Fruit fly (Drosophila melanogaster) whole organism, embryonic: ENCODE results near the gene ca.
A peak's percentile ranks its signal among the peaks of the same experiment; 100 is the strongest.

Source experiments
- Antp ChIP-seq: fragments of 200-800 bp; sonication (Bioruptor generic); optimal IDR thresholded peaks from 3 replicates; lab custom pipeline; 2016; ENCODE audit warnings: missing biosample characterization, missing genetic modification characterization
- Atf3 ChIP-seq: fragments of 200-800 bp; sonication (Bioruptor generic); optimal IDR thresholded peaks from 3 replicates; lab custom pipeline; 2016; ENCODE audit warnings: missing biosample characterization, missing genetic modification characterization
- Atf6 ChIP-seq: fragments of 200-800 bp; sonication (Bioruptor generic); IDR thresholded peaks from 2 replicates; pipeline ENCODE4 v1.3.6; 2022; ENCODE audit warnings: missing biosample characterization, missing genetic modification characterization
- CG11456 ChIP-seq: fragments of 200-800 bp; sonication (Bioruptor generic); IDR thresholded peaks from 3 replicates; pipeline ENCODE4 v1.3.6; 2022; ENCODE audit warnings: missing biosample characterization, missing genetic modification characterization
- CG11723 ChIP-seq: fragments of 200-800 bp; sonication (Bioruptor generic); optimal IDR thresholded peaks from 2 replicates; lab custom pipeline; 2017; ENCODE audit warnings: missing biosample characterization, mild to moderate bottlenecking, missing genetic modification characterization
- CG12104 ChIP-seq: fragments of 200-800 bp; sonication (Bioruptor generic); optimal IDR thresholded peaks from 3 replicates; lab custom pipeline; 2016; ENCODE audit warnings: missing biosample characterization, missing genetic modification characterization
- CG12155 ChIP-seq: fragments of 200-800 bp; sonication (Bioruptor generic); optimal IDR thresholded peaks from 3 replicates; lab custom pipeline; 2016; ENCODE audit warnings: missing biosample characterization, missing genetic modification characterization
- CG12236 ChIP-seq: fragments of 200-800 bp; sonication (Bioruptor generic); optimal IDR thresholded peaks from 2 replicates; lab custom pipeline; 2016; ENCODE audit warnings: missing biosample characterization, missing genetic modification characterization
- CG13775 ChIP-seq: fragments of 200-800 bp; sonication (Bioruptor generic); optimal IDR thresholded peaks from 3 replicates; lab custom pipeline; 2017; ENCODE audit warnings: missing biosample characterization, mild to moderate bottlenecking, missing genetic modification characterization
- CG14710 ChIP-seq: fragments of 200-800 bp; sonication (Bioruptor generic); optimal IDR thresholded peaks from 3 replicates; lab custom pipeline; 2019; ENCODE audit warnings: missing biosample characterization, mild to moderate bottlenecking, missing genetic modification characterization, moderate library complexity
- CG1647 ChIP-seq: fragments of 200-800 bp; sonication (Bioruptor generic); optimal IDR thresholded peaks from 3 replicates; lab custom pipeline; 2016; ENCODE audit warnings: missing biosample characterization, missing genetic modification characterization
- CG16813 ChIP-seq: fragments of 200-800 bp; sonication (Bioruptor generic); IDR thresholded peaks from 3 replicates; pipeline ENCODE4 v1.3.6; 2022; ENCODE audit warnings: missing biosample characterization, missing genetic modification characterization; ENCODE audit not compliant: partially characterized antibody
- CG17186 ChIP-seq: fragments of 200-800 bp; sonication (Bioruptor generic); optimal IDR thresholded peaks from 3 replicates; lab custom pipeline; 2017; ENCODE audit warnings: missing biosample characterization, missing genetic modification reagents, missing genetic modification characterization
- CG17568 ChIP-seq: fragments of 200-800 bp; sonication (Bioruptor generic); optimal IDR thresholded peaks from 2 replicates; lab custom pipeline; 2018; ENCODE audit warnings: missing biosample characterization, mild to moderate bottlenecking, missing genetic modification characterization, moderate library complexity
- CG17829 ChIP-seq: fragments of 200-800 bp; optimal IDR thresholded peaks from 2 replicates; lab custom pipeline; 2019; ENCODE audit warnings: missing biosample characterization, mild to moderate bottlenecking, missing genetic modification characterization, moderate library complexity
- CG17912 ChIP-seq: fragments of 200-800 bp; sonication (Bioruptor generic); optimal IDR thresholded peaks from 2 replicates; lab custom pipeline; 2018; ENCODE audit warnings: missing biosample characterization, mild to moderate bottlenecking, missing genetic modification characterization
- CG2120 ChIP-seq: fragments of 200-800 bp; sonication (Bioruptor generic); optimal IDR thresholded peaks from 3 replicates; lab custom pipeline; 2016; ENCODE audit warnings: missing biosample characterization, missing genetic modification characterization
- CG2199 ChIP-seq: fragments of 200-800 bp; sonication (Bioruptor generic); IDR thresholded peaks from 3 replicates; pipeline ENCODE4 v1.3.6; 2022; ENCODE audit warnings: missing biosample characterization, missing genetic modification characterization
- CG31224 ChIP-seq: fragments of 200-800 bp; sonication (Bioruptor generic); IDR thresholded peaks from 2 replicates; pipeline ENCODE4 v1.3.6; 2022; ENCODE audit warnings: missing biosample characterization, missing genetic modification characterization
- CG4617 ChIP-seq: fragments of 200-800 bp; sonication (Bioruptor generic); optimal IDR thresholded peaks from 3 replicates; lab custom pipeline; 2016; ENCODE audit warnings: missing biosample characterization, missing genetic modification characterization, borderline replicate concordance
- CG6791 ChIP-seq: fragments of 200-800 bp; sonication (Bioruptor generic); IDR thresholded peaks from 3 replicates; pipeline ENCODE4 v1.3.6; 2022; ENCODE audit warnings: missing biosample characterization, missing genetic modification characterization; ENCODE audit not compliant: partially characterized antibody
- CG7372 ChIP-seq: fragments of 200-800 bp; sonication (Bioruptor generic); IDR thresholded peaks from 2 replicates; pipeline ENCODE4 v1.3.6; 2022; ENCODE audit warnings: missing biosample characterization, missing genetic modification characterization
- Camta ChIP-seq: fragments of 200-800 bp; sonication (Bioruptor generic); optimal IDR thresholded peaks from 2 replicates; lab custom pipeline; 2016; ENCODE audit warnings: missing biosample characterization, missing genetic modification characterization
- Doc2 ChIP-seq: fragments of 200-800 bp; sonication (Bioruptor generic); IDR thresholded peaks from 2 replicates; pipeline ENCODE4 v1.3.6; 2022; ENCODE audit warnings: missing biosample characterization, missing genetic modification characterization
- Dp ChIP-seq: fragments of 200-800 bp; sonication (Bioruptor generic); optimal IDR thresholded peaks from 2 replicates; lab custom pipeline; 2018; ENCODE audit warnings: missing biosample characterization, mild to moderate bottlenecking, missing genetic modification characterization, moderate library complexity
- Gug ChIP-seq: fragments of 200-800 bp; sonication (Bioruptor generic); IDR thresholded peaks from 4 replicates; pipeline ENCODE4 v1.3.6; 2022; ENCODE audit warnings: missing biosample characterization, missing genetic modification characterization
- HmgZ ChIP-seq: fragments of 200-800 bp; sonication (Bioruptor generic); optimal IDR thresholded peaks from 2 replicates; lab custom pipeline; 2018; ENCODE audit warnings: missing biosample characterization, mild to moderate bottlenecking, missing genetic modification characterization
- MESR4 ChIP-seq: fragments of 200-800 bp; sonication (Bioruptor generic); optimal IDR thresholded peaks from 2 replicates; lab custom pipeline; 2018; ENCODE audit warnings: missing biosample characterization, mild to moderate bottlenecking, missing genetic modification characterization, moderate library complexity
- Spps ChIP-seq: fragments of 200-800 bp; sonication (Bioruptor generic); optimal IDR thresholded peaks from 2 replicates; lab custom pipeline; 2018; ENCODE audit warnings: missing biosample characterization, mild to moderate bottlenecking, missing genetic modification characterization
- ab ChIP-seq: fragments of 200-800 bp; sonication (Bioruptor generic); optimal IDR thresholded peaks from 2 replicates; lab custom pipeline; 2016; ENCODE audit warnings: missing biosample characterization, missing genetic modification characterization
- al ChIP-seq: fragments of 200-800 bp; sonication (Bioruptor generic); IDR thresholded peaks from 2 replicates; pipeline ENCODE4 v1.3.6; 2022; ENCODE audit warnings: missing biosample characterization, missing genetic modification characterization
- amos ChIP-seq: fragments of 200-800 bp; sonication (Bioruptor generic); IDR thresholded peaks from 2 replicates; pipeline ENCODE4 v1.3.6; 2022; ENCODE audit warnings: missing biosample characterization, missing genetic modification characterization; ENCODE audit not compliant: partially characterized antibody
- bowl ChIP-seq: fragments of 200-800 bp; sonication (Bioruptor generic); IDR thresholded peaks from 2 replicates; pipeline ENCODE4 v1.3.6; 2022; ENCODE audit warnings: missing biosample characterization, missing genetic modification characterization
- crc ChIP-seq: fragments of 200-800 bp; sonication (Bioruptor generic); optimal IDR thresholded peaks from 2 replicates; lab custom pipeline; 2016; ENCODE audit warnings: missing biosample characterization, missing genetic modification characterization
- cwo ChIP-seq: fragments of 200-800 bp; sonication (Bioruptor generic); optimal IDR thresholded peaks from 3 replicates; lab custom pipeline; 2017; ENCODE audit warnings: missing biosample characterization, missing genetic modification characterization, mild to moderate bottlenecking, moderate library complexity, missing genetic modification reagents
- da ChIP-seq: fragments of 200-800 bp; sonication (Bioruptor generic); optimal IDR thresholded peaks from 2 replicates; lab custom pipeline; 2016; ENCODE audit warnings: missing biosample characterization, missing genetic modification characterization
- disco-r ChIP-seq: fragments of 200-800 bp; sonication (Bioruptor generic); optimal IDR thresholded peaks from 2 replicates; lab custom pipeline; 2016; ENCODE audit warnings: missing biosample characterization, missing genetic modification characterization
- dm ChIP-seq: fragments of 200-800 bp; sonication (Bioruptor generic); optimal IDR thresholded peaks from 3 replicates; lab custom pipeline; 2016; ENCODE audit warnings: missing biosample characterization, missing genetic modification characterization
- eve ChIP-seq, 2 experiments: fragments of >200 bp; optimal IDR thresholded peaks; 2 replicates each; lab custom pipeline; 2017; ENCODE audit warnings: missing biosample characterization in 2 of 2, missing genetic modification characterization in 2 of 2
- ken ChIP-seq: fragments of 200-800 bp; sonication (Bioruptor generic); IDR thresholded peaks from 3 replicates; pipeline ENCODE4 v1.3.6; 2022; ENCODE audit warnings: missing biosample characterization, missing genetic modification characterization
- lov ChIP-seq, 2 experiments: fragments of 200-800 bp in 1 of 2; fragments of >200 bp in 1 of 2; sonication (Bioruptor generic) in 1 of 2; IDR thresholded peaks in 1 of 2; optimal IDR thresholded peaks in 1 of 2; 2 replicates in 1 of 2; 3 replicates in 1 of 2; pipeline versions ENCODE4 v1.3.6 to Lab custom; 2017 to 2022; ENCODE audit warnings: missing biosample characterization in 1 of 2, missing genetic modification characterization in 1 of 2
- nerfin-1 ChIP-seq: fragments of 200-800 bp; sonication (Bioruptor generic); optimal IDR thresholded peaks from 3 replicates; lab custom pipeline; 2019; ENCODE audit warnings: missing biosample characterization, mild to moderate bottlenecking, missing genetic modification characterization, moderate library complexity
- nmo ChIP-seq: fragments of 200-800 bp; sonication (Bioruptor generic); optimal IDR thresholded peaks from 2 replicates; lab custom pipeline; 2018; ENCODE audit warnings: missing biosample characterization, mild to moderate bottlenecking, missing genetic modification characterization, moderate library complexity
- org-1 ChIP-seq: fragments of 200-800 bp; sonication (Bioruptor generic); optimal IDR thresholded peaks from 2 replicates; lab custom pipeline; 2017; ENCODE audit warnings: missing biosample characterization, missing genetic modification characterization
- otp ChIP-seq: fragments of 200-800 bp; sonication (Bioruptor generic); IDR thresholded peaks from 3 replicates; pipeline ENCODE4, ENCODE4 v1.3.6; 2022; ENCODE audit warnings: missing biosample characterization, missing genetic modification characterization
- ranshi ChIP-seq: fragments of 200-800 bp; sonication (Bioruptor generic); IDR thresholded peaks from 2 replicates; pipeline ENCODE4 v1.3.6; 2022; ENCODE audit warnings: missing biosample characterization, missing genetic modification characterization
- repo ChIP-seq: fragments of 200-800 bp; sonication (Bioruptor generic); optimal IDR thresholded peaks from 2 replicates; lab custom pipeline; 2016; ENCODE audit warnings: missing biosample characterization, missing genetic modification characterization
- trh ChIP-seq: fragments of 200-800 bp; sonication (Bioruptor generic); optimal IDR thresholded peaks from 2 replicates; lab custom pipeline; 2016; ENCODE audit warnings: missing biosample characterization, missing genetic modification characterization
- ttk ChIP-seq: fragments of 200-800 bp; sonication (Bioruptor generic); IDR thresholded peaks from 2 replicates; pipeline ENCODE4 v2.1.2; 2022; ENCODE audit warnings: missing biosample characterization, missing genetic modification characterization
- usp ChIP-seq: fragments of >200 bp; optimal IDR thresholded peaks from 2 replicates; lab custom pipeline; 2017; ENCODE audit warnings: missing biosample characterization, missing genetic modification characterization
- vfl ChIP-seq: fragments of 200-800 bp; sonication (Bioruptor generic); optimal IDR thresholded peaks from 2 replicates; lab custom pipeline; 2016; ENCODE audit warnings: missing biosample characterization, missing genetic modification characterization
- zen ChIP-seq: fragments of 200-800 bp; sonication (Bioruptor generic); optimal IDR thresholded peaks from 3 replicates; lab custom pipeline; 2018; ENCODE audit warnings: missing biosample characterization, mild to moderate bottlenecking, missing genetic modification characterization, moderate library complexity

Gene ca

dm6 chr3R:29858806-29859205 lies 52.2 kb downstream of the ca start, which contains the start of gene CG7824 (continued):
- TF ChIP-seq ken (GFP tag; lab: Robert Waterston, UW) = no peak
- no peak for TF ChIP-seq Gug (GFP tag; lab: Robert Waterston, UW)
- TF ChIP-seq otp = no peak
- no peak for TF ChIP-seq CG12104
- no peak for TF ChIP-seq Doc2
- no peak for TF ChIP-seq lov (optimal IDR thresholded peaks at IDR 0.05; lab: Kevin White, UChicago)
- no peak for TF ChIP-seq lov (GFP tag; IDR thresholded peaks at IDR 0.05; lab: Robert Waterston, UW)
- TF ChIP-seq trh (GFP tag; lab: Kevin White, UChicago) = no peak
- TF ChIP-seq Atf6 (GFP tag; lab: Robert Waterston, UW) = no peak
- TF ChIP-seq org-1 = no peak
- no peak for TF ChIP-seq eve (GFP tag; optimal IDR thresholded peaks at IDR 0.05; lab: Kevin White, UChicago)
- TF ChIP-seq ranshi = no peak
- no peak for TF ChIP-seq vfl (GFP tag; lab: Kevin White, UChicago)
- TF ChIP-seq CG17186 (GFP tag; lab: Kevin White, UChicago) = peak; percentile 21
- no peak for TF ChIP-seq CG13775 (GFP tag; lab: Kevin White, UChicago)
- peak; percentile 45 for TF ChIP-seq MESR4 (GFP tag; lab: Kevin White, UChicago)
- no peak for TF ChIP-seq CG7372
- TF ChIP-seq usp (GFP tag; lab: Kevin White, UChicago) = no peak
- no peak for TF ChIP-seq CG31224 (GFP tag; lab: Robert Waterston, UW)
- TF ChIP-seq Dp (GFP tag; lab: Kevin White, UChicago) = peak; percentile 81
- no peak for TF ChIP-seq CG1647 (GFP tag; lab: Kevin White, UChicago)
- peak; percentile 12 for TF ChIP-seq nerfin-1 (tag; lab: Kevin White, UChicago)
- peak; percentile 13 for TF ChIP-seq dm
- no peak for TF ChIP-seq Spps (tag; lab: Kevin White, UChicago)
- no peak for TF ChIP-seq bowl
- no peak for TF ChIP-seq ttk (GFP tag; lab: Robert Waterston, UW)
- TF ChIP-seq CG4617 = peak; percentile 67
- no peak for TF ChIP-seq CG2199 (GFP tag; lab: Robert Waterston, UW)
- peak; percentile 11 for TF ChIP-seq CG17829 (tag; lab: Kevin White, UChicago)
- TF ChIP-seq crc (GFP tag; lab: Kevin White, UChicago) = no peak
- TF ChIP-seq nmo = no peak
- TF ChIP-seq ab (GFP tag; lab: Kevin White, UChicago) = no peak
- no peak for TF ChIP-seq CG2120 (GFP tag; lab: Kevin White, UChicago)
- no peak for TF ChIP-seq Antp (GFP tag; lab: Kevin White, UChicago)
- no peak for TF ChIP-seq da (GFP tag; lab: Kevin White, UChicago)
- no peak for TF ChIP-seq CG16813 (GFP tag; lab: Robert Waterston, UW)
- TF ChIP-seq CG6791 (GFP tag; lab: Robert Waterston, UW) = 0 out of 3 replicates have a peak, but pooled peaks have one; percentile 22
- TF ChIP-seq CG12155 (GFP tag; lab: Kevin White, UChicago) = no peak
- TF ChIP-seq Atf3 (GFP tag; lab: Kevin White, UChicago) = no peak
- no peak for TF ChIP-seq repo
- no peak for TF ChIP-seq disco-r (GFP tag; lab: Kevin White, UChicago)
- TF ChIP-seq HmgZ (tag; lab: Kevin White, UChicago) = peak; percentile 45
- TF ChIP-seq CG11456 (GFP tag; lab: Robert Waterston, UW) = no peak
- no peak for TF ChIP-seq CG11723 (GFP tag; lab: Kevin White, UChicago)
- TF ChIP-seq cwo (GFP tag; lab: Kevin White, UChicago) = no peak
- peak; percentile 23 for TF ChIP-seq CG14710 (tag; lab: Kevin White, UChicago)
- no peak for TF ChIP-seq CG12236 (GFP tag; lab: Kevin White, UChicago)
- peak; percentile 13 for TF ChIP-seq zen
- TF ChIP-seq Camta (GFP tag; lab: Kevin White, UChicago) = no peak
- peak; percentile 24; the same call in 1 of the 2 replicates for TF ChIP-seq amos (GFP tag; lab: Robert Waterston, UW)
- no peak for TF ChIP-seq CG17568 (GFP tag; lab: Kevin White, UChicago)
- TF ChIP-seq al (GFP tag; lab: Robert Waterston, UW) = no peak
- TF ChIP-seq CG17912 (GFP tag; lab: Kevin White, UChicago) = no peak
